Fruit fly (Drosophila melanogaster): Measurements from ENCODE around the gene CG4199.

DNA sequence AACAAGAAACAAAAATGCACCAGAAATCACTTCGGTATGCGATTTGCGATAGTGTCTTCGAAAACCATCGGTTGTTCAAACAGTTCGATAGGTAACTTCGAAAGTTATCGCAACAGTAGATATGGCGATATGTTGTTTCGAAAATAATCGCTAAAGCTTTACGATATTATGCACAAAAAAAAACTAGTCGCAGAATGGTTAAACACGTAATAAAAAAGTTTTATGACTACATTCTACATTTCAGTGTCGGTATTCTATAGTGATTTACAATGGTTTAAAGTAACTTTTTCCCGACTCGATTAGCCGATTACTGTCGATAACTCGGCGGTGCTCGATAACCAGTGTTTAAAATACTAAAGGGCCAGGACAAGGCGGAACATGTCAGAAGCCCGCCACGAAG lies 8.2 kb downstream of the CG4199 start, which contains the start of gene CG4281:
- TF ChIP-seq CG8478 (optimal IDR thresholded peaks at IDR 0.05) = no peak
- TF ChIP-seq CTCF (optimal IDR thresholded peaks at IDR 0.05) = no peak
